Fruit fly (Drosophila melanogaster) whole organism, adult: ENCODE measurements around the gene CG43181.
A peak's percentile ranks its signal among the peaks of the same experiment; 100 is the strongest.

Source experiments
- CG11617 ChIP-seq: fragments of 200-800 bp; sonication (Bioruptor generic); optimal IDR thresholded peaks from 2 replicates; lab custom pipeline; 2017; ENCODE audit warnings: mild to moderate bottlenecking, missing biosample characterization, missing genetic modification reagents, missing genetic modification characterization
- CG12768 ChIP-seq: fragments of 200-800 bp; sonication (Bioruptor generic); optimal IDR thresholded peaks from 2 replicates; lab custom pipeline; 2017; ENCODE audit warnings: missing biosample characterization, missing genetic modification characterization, mild to moderate bottlenecking, moderate library complexity, missing genetic modification reagents
- CG14711 ChIP-seq: fragments of 200-800 bp; sonication (Bioruptor generic); optimal IDR thresholded peaks from 2 replicates; lab custom pipeline; 2018; ENCODE audit warnings: missing biosample characterization, mild to moderate bottlenecking, missing genetic modification characterization, moderate library complexity
- CG1620 ChIP-seq: fragments of 200-800 bp; sonication (Bioruptor generic); optimal IDR thresholded peaks from 2 replicates; lab custom pipeline; 2016; ENCODE audit warnings: missing biosample characterization, missing genetic modification characterization
- CG33017 ChIP-seq: fragments of 200-800 bp; sonication (Bioruptor generic); optimal IDR thresholded peaks from 2 replicates; lab custom pipeline; 2018; ENCODE audit warnings: missing biosample characterization, mild to moderate bottlenecking, missing genetic modification characterization, moderate library complexity
- CG5204 ChIP-seq: fragments of 200-800 bp; sonication (Bioruptor generic); optimal IDR thresholded peaks from 2 replicates; lab custom pipeline; 2016; ENCODE audit warnings: missing biosample characterization, missing genetic modification characterization
- CG7045 ChIP-seq: fragments of 200-800 bp; sonication (Bioruptor generic); optimal IDR thresholded peaks from 2 replicates; lab custom pipeline; 2017; ENCODE audit warnings: missing biosample characterization, mild to moderate bottlenecking, missing genetic modification characterization
- CG7101 ChIP-seq: fragments of 200-800 bp; sonication (Bioruptor generic); optimal IDR thresholded peaks from 2 replicates; lab custom pipeline; 2018; ENCODE audit warnings: missing biosample characterization, mild to moderate bottlenecking, missing genetic modification characterization, moderate library complexity
- Clk ChIP-seq: fragments of 200-800 bp; sonication (Bioruptor generic); optimal IDR thresholded peaks from 2 replicates; lab custom pipeline; 2017; ENCODE audit warnings: missing biosample characterization, missing genetic modification characterization
- Crg-1 ChIP-seq: fragments of 200-800 bp; sonication (Bioruptor generic); optimal IDR thresholded peaks from 2 replicates; lab custom pipeline; 2016; ENCODE audit warnings: missing biosample characterization, missing genetic modification characterization
- Hr96 ChIP-seq: fragments of 200-800 bp; sonication (Bioruptor generic); optimal IDR thresholded peaks from 2 replicates; lab custom pipeline; 2016; ENCODE audit warnings: missing biosample characterization, missing genetic modification characterization
- Mnt ChIP-seq: fragments of 200-800 bp; sonication (Bioruptor generic); optimal IDR thresholded peaks from 2 replicates; lab custom pipeline; 2016; ENCODE audit warnings: missing biosample characterization, mild to moderate bottlenecking, missing genetic modification characterization
- bab1 ChIP-seq: fragments of 200-800 bp; sonication (Bioruptor generic); optimal IDR thresholded peaks from 3 replicates; lab custom pipeline; 2019; ENCODE audit warnings: missing biosample characterization, mild to moderate bottlenecking, missing genetic modification characterization, moderate library complexity
- cic ChIP-seq: fragments of 200-800 bp; sonication (Bioruptor generic); optimal IDR thresholded peaks from 2 replicates; lab custom pipeline; 2017; ENCODE audit warnings: missing biosample characterization, mild to moderate bottlenecking, missing genetic modification characterization, moderate library complexity
- cnc ChIP-seq, 2 experiments: fragments of >200 bp; optimal IDR thresholded peaks; 2 replicates each; lab custom pipeline; 2017
- kay ChIP-seq: fragments of 200-800 bp; sonication (Bioruptor generic); peaks from one replicate; lab custom pipeline; 2016; ENCODE audit warnings: missing biosample characterization, missing genetic modification characterization, borderline replicate concordance
- ovo ChIP-seq: fragments of 200-800 bp; sonication (Bioruptor generic); optimal IDR thresholded peaks from 2 replicates; lab custom pipeline; 2016; ENCODE audit warnings: missing biosample characterization, missing genetic modification characterization
- pad ChIP-seq: fragments of 200-800 bp; sonication (Bioruptor generic); optimal IDR thresholded peaks from 3 replicates; lab custom pipeline; 2017; ENCODE audit warnings: missing biosample characterization, missing genetic modification characterization, mild to moderate bottlenecking, moderate library complexity, missing genetic modification reagents
- tj ChIP-seq: fragments of 200-800 bp; sonication (Bioruptor generic); optimal IDR thresholded peaks from 3 replicates; lab custom pipeline; 2017; ENCODE audit warnings: missing biosample characterization, mild to moderate bottlenecking, missing genetic modification characterization, moderate library complexity
- toe ChIP-seq: fragments of 200-800 bp; sonication (Bioruptor generic); optimal IDR thresholded peaks from 2 replicates; lab custom pipeline; 2016; ENCODE audit warnings: missing biosample characterization, missing genetic modification characterization

CG43181 gene

dm6 chrX:352767-353166 is 2.4 kb downstream of the CG43181 start, which contains the start of gene CG43182:
Gene CG43182, plus strand, starts transcription at chrX:353067.
- no peak for TF ChIP-seq CG7045 (GFP tag; lab: Kevin White, UChicago)
- TF ChIP-seq CG12768 (GFP tag; lab: Kevin White, UChicago): no peak
- TF ChIP-seq Hr96 (GFP tag; lab: Kevin White, UChicago): no peak
- no peak for TF ChIP-seq kay (GFP tag; lab: Kevin White, UChicago)
- TF ChIP-seq tj (GFP tag; lab: Kevin White, UChicago): no peak
- no peak for TF ChIP-seq cnc (optimal IDR thresholded peaks at IDR 0.05; lab: Kevin White, UChicago)
- TF ChIP-seq pad: no peak
- TF ChIP-seq cic (GFP tag; lab: Kevin White, UChicago): no peak
- no peak for TF ChIP-seq CG7101 (tag; lab: Kevin White, UChicago)
- no peak for TF ChIP-seq CG1620
- TF ChIP-seq CG33017: no peak

- TF ChIP-seq Crg-1 (GFP tag; lab: Kevin White, UChicago) (no peak), CG33017 (no peak), cnc (optimal IDR thresholded peaks at IDR 0.05; lab: Kevin White, UChicago) (no peak), CG7045 (GFP tag; lab: Kevin White, UChicago) (no peak), Clk (GFP tag; lab: Kevin White, UChicago) (no peak), CG12768 (GFP tag; lab: Kevin White, UChicago) (no peak), ovo (GFP tag; lab: Kevin White, UChicago) (no peak), cic (GFP tag; lab: Kevin White, UChicago) (no peak), CG14711 (tag; lab: Kevin White, UChicago) (no peak)
These were observed 3.7 kb downstream of the CG43181 start for dm6 chrX:353929-354515.

- TF ChIP-seq CG7101 (tag; lab: Kevin White, UChicago) (no peak), Crg-1 (GFP tag; lab: Kevin White, UChicago) (no peak), cic (GFP tag; lab: Kevin White, UChicago) (no peak), CG14711 (tag; lab: Kevin White, UChicago) (no peak), CG11617 (no peak), toe (GFP tag; lab: Kevin White, UChicago) (no peak), bab1 (no peak), CG33017 (no peak), CG5204 (GFP tag; lab: Kevin White, UChicago) (no peak), CG12768 (GFP tag; lab: Kevin White, UChicago) (no peak), Clk (GFP tag; lab: Kevin White, UChicago) (no peak)
These were observed 5.9 kb downstream of the CG43181 start, which contains the start of gene y for dm6 chrX:356232-356631. Gene y, plus strand, starts transcription at chrX:356509.

dm6 chrX:361418-361817 is 11.1 kb downstream of the CG43181 start:
- peak; percentile 47 for TF ChIP-seq bab1
- no peak for TF ChIP-seq pad

dm6 chrX:362073-362674 is 11.8 kb downstream of the CG43181 start:
- no peak for TF ChIP-seq Mnt (GFP tag; lab: Kevin White, UChicago)
- no peak for TF ChIP-seq toe (GFP tag; lab: Kevin White, UChicago)
- TF ChIP-seq CG1620: no peak
- TF ChIP-seq Crg-1 (GFP tag; lab: Kevin White, UChicago): no peak
- TF ChIP-seq cnc (optimal IDR thresholded peaks at IDR 0.05; lab: Kevin White, UChicago): no peak
- TF ChIP-seq Hr96 (GFP tag; lab: Kevin White, UChicago): no peak
- no peak for TF ChIP-seq pad
- TF ChIP-seq ovo (GFP tag; lab: Kevin White, UChicago): no peak

dm6 chrX:364006-364405 is 13.6 kb downstream of the CG43181 start:
- no peak for TF ChIP-seq tj (GFP tag; lab: Kevin White, UChicago)
- TF ChIP-seq CG7045 (GFP tag; lab: Kevin White, UChicago): no peak
- TF ChIP-seq CG7101 (tag; lab: Kevin White, UChicago): no peak
- no peak for TF ChIP-seq CG12768 (GFP tag; lab: Kevin White, UChicago)
- no peak for TF ChIP-seq cic (GFP tag; lab: Kevin White, UChicago)
- TF ChIP-seq pad: no peak
- TF ChIP-seq CG11617: no peak
- TF ChIP-seq CG14711 (tag; lab: Kevin White, UChicago): no peak
- TF ChIP-seq toe (GFP tag; lab: Kevin White, UChicago): no peak
- no peak for TF ChIP-seq CG5204 (GFP tag; lab: Kevin White, UChicago)

dm6 chrX:366854-367253 is 16.5 kb downstream of the CG43181 start:
- TF ChIP-seq cic (GFP tag; lab: Kevin White, UChicago): no peak
- no peak for TF ChIP-seq cnc (optimal IDR thresholded peaks at IDR 0.05; lab: Kevin White, UChicago)
- TF ChIP-seq CG33017: no peak
- TF ChIP-seq CG7101 (tag; lab: Kevin White, UChicago): no peak
- no peak for TF ChIP-seq pad
- TF ChIP-seq Hr96 (GFP tag; lab: Kevin White, UChicago): no peak
- no peak for TF ChIP-seq CG7045 (GFP tag; lab: Kevin White, UChicago)
- TF ChIP-seq CG5204 (GFP tag; lab: Kevin White, UChicago): no peak
- no peak for TF ChIP-seq Mnt (GFP tag; lab: Kevin White, UChicago)
- TF ChIP-seq ovo (GFP tag; lab: Kevin White, UChicago): no peak
- no peak for TF ChIP-seq kay (GFP tag; lab: Kevin White, UChicago)
- TF ChIP-seq bab1: no peak
- TF ChIP-seq tj (GFP tag; lab: Kevin White, UChicago): no peak
